Worm (Caenorhabditis elegans): Measurements from ENCODE around the gene C29F9.8.

DNA sequence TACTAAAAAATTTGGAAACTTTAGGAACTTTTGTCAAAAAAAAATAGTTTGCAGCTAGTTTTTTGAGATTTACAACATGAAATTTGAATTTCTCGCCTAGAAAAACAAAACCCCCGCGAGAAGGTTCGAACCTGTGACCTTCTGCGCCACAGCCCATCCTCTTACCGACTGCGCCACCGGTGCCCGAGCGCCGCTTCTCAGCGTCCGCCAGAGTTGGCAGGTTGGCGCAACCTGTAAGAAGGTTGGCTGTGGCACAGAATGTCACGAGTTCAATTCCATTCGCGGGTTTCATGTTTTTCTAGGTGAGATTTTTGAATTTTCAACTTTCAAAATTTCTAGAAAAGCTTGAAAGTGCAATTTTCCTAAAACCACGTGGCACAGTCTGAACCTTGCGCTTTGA lies 46.5 kb downstream of the C29F9.8 start:
- TF ChIP-seq pes-1 (GFP tag; IDR thresholded peaks at IDR 0.05), result no peak
- TF ChIP-seq ama-1 (optimal IDR thresholded peaks at IDR 0.05), result no peak
- TF ChIP-seq scrt-1 (GFP tag; IDR thresholded peaks at IDR 0.05), result no peak
- TF ChIP-seq flt-1 (GFP tag; IDR thresholded peaks at IDR 0.05), result no peak
- no peak for TF ChIP-seq tbx-11 (GFP tag; IDR thresholded peaks at IDR 0.05)
- TF ChIP-seq sea-1 (GFP tag; conservative IDR thresholded peaks at IDR 0.05), result no peak
- TF ChIP-seq tra-4 (tag; optimal IDR thresholded peaks at IDR 0.05), result no peak
- no peak for TF ChIP-seq F13C5.2 (tag; optimal IDR thresholded peaks at IDR 0.05)
- no peak for TF ChIP-seq hnd-1 (tag; optimal IDR thresholded peaks at IDR 0.05)
- no peak for TF ChIP-seq B0310.2 (tag; optimal IDR thresholded peaks at IDR 0.05)
- no peak for TF ChIP-seq hmbx-1 (tag; optimal IDR thresholded peaks at IDR 0.05)
- TF ChIP-seq ceh-36 (tag; optimal IDR thresholded peaks at IDR 0.05), result no peak
